Fruit fly (Drosophila melanogaster) whole organism, prepupa: ENCODE data around the gene run.

Experiments used
- Blimp-1 ChIP-seq: fragments of 200-800 bp; sonication (Bioruptor generic); optimal IDR thresholded peaks from 3 replicates; lab custom pipeline; 2017; ENCODE audit warnings: missing biosample characterization, missing genetic modification characterization, mild to moderate bottlenecking, moderate library complexity, missing genetic modification reagents
- CG10631 ChIP-seq: fragments of 200-800 bp; sonication (Bioruptor generic); optimal IDR thresholded peaks from 2 replicates; lab custom pipeline; 2016; ENCODE audit warnings: missing biosample characterization, missing genetic modification characterization
- CG11294 ChIP-seq: fragments of 200-800 bp; sonication (Bioruptor generic); IDR thresholded peaks from 2 replicates; pipeline ENCODE4 v1.3.6; 2022; ENCODE audit warnings: missing biosample characterization, missing genetic modification characterization
- CG3032 ChIP-seq: fragments of 200-800 bp; optimal IDR thresholded peaks from 2 replicates; lab custom pipeline; 2019; ENCODE audit warnings: missing biosample characterization, mild to moderate bottlenecking, missing genetic modification characterization, moderate library complexity
- CG31627 ChIP-seq: fragments of 200-800 bp; sonication (Bioruptor generic); optimal IDR thresholded peaks from 3 replicates; lab custom pipeline; 2016; ENCODE audit warnings: missing biosample characterization, missing genetic modification characterization
- CG32006 ChIP-seq: fragments of 200-800 bp; sonication (Bioruptor generic); optimal IDR thresholded peaks from 3 replicates; lab custom pipeline; 2017; ENCODE audit warnings: missing biosample characterization, mild to moderate bottlenecking, missing genetic modification characterization
- CG34406 ChIP-seq: fragments of 200-800 bp; sonication (Bioruptor generic); optimal IDR thresholded peaks from 3 replicates; lab custom pipeline; 2016; ENCODE audit warnings: missing biosample characterization, missing genetic modification characterization
- CG3919 ChIP-seq: fragments of 200-800 bp; sonication (Bioruptor generic); optimal IDR thresholded peaks from 3 replicates; lab custom pipeline; 2016; ENCODE audit warnings: missing biosample characterization, missing genetic modification characterization
- CG6163 ChIP-seq: fragments of 200-800 bp; sonication (Bioruptor generic); IDR thresholded peaks from 3 replicates; pipeline ENCODE4 v1.3.6; 2022; ENCODE audit warnings: missing biosample characterization, missing genetic modification characterization
- CG6276 ChIP-seq: fragments of 200-800 bp; sonication (Bioruptor generic); optimal IDR thresholded peaks from 2 replicates; lab custom pipeline; 2017; ENCODE audit warnings: missing biosample characterization, mild to moderate bottlenecking, missing genetic modification characterization
- CG6854 ChIP-seq: fragments of 200-800 bp; sonication (Bioruptor generic); optimal IDR thresholded peaks from 2 replicates; lab custom pipeline; 2017; ENCODE audit warnings: missing biosample characterization, mild to moderate bottlenecking, missing genetic modification characterization
- CG7368 ChIP-seq: fragments of 200-800 bp; sonication (Bioruptor generic); optimal IDR thresholded peaks from 3 replicates; lab custom pipeline; 2016; ENCODE audit warnings: missing biosample characterization, missing genetic modification characterization
- CG8119 ChIP-seq: fragments of 200-800 bp; sonication (Bioruptor generic); IDR thresholded peaks from 3 replicates; pipeline ENCODE4 v1.3.6; 2022; ENCODE audit warnings: missing biosample characterization, missing genetic modification characterization
- CG9139 ChIP-seq: fragments of 200-800 bp; sonication (Bioruptor generic); optimal IDR thresholded peaks from 3 replicates; lab custom pipeline; 2017; ENCODE audit warnings: missing biosample characterization, mild to moderate bottlenecking, missing genetic modification characterization
- Eip75B ChIP-seq: fragments of 200-800 bp; sonication (Bioruptor generic); optimal IDR thresholded peaks from 3 replicates; lab custom pipeline; 2016; ENCODE audit warnings: missing biosample characterization, missing genetic modification characterization
- Eip78C ChIP-seq: fragments of 200-800 bp; sonication (Bioruptor generic); peaks from one replicate; lab custom pipeline; 2016; ENCODE audit warnings: missing biosample characterization, missing genetic modification characterization
- Eip93F ChIP-seq: fragments of 200-800 bp; sonication (Bioruptor generic); optimal IDR thresholded peaks from 2 replicates; lab custom pipeline; 2016; ENCODE audit warnings: missing biosample characterization, mild to moderate bottlenecking, missing genetic modification characterization
- Ets21C ChIP-seq: fragments of 200-800 bp; sonication (Bioruptor generic); optimal IDR thresholded peaks from 3 replicates; lab custom pipeline; 2016; ENCODE audit warnings: missing biosample characterization, missing genetic modification characterization
- Ets96B ChIP-seq: fragments of 200-800 bp; optimal IDR thresholded peaks from 2 replicates; lab custom pipeline; 2019; ENCODE audit warnings: missing biosample characterization, mild to moderate bottlenecking, missing genetic modification characterization, moderate library complexity
- Gug ChIP-seq: fragments of 200-800 bp; sonication (Bioruptor generic); IDR thresholded peaks from 2 replicates; pipeline ENCODE4 v1.3.6; 2022; ENCODE audit warnings: missing biosample characterization, missing genetic modification characterization
- Hr39 ChIP-seq: fragments of 200-800 bp; sonication (Bioruptor generic); optimal IDR thresholded peaks from 2 replicates; lab custom pipeline; 2016; ENCODE audit warnings: missing biosample characterization, missing genetic modification characterization
- Hr4 ChIP-seq: fragments of 200-800 bp; sonication (Bioruptor generic); optimal IDR thresholded peaks from 3 replicates; lab custom pipeline; 2016; ENCODE audit warnings: missing biosample characterization, missing genetic modification characterization
- Lpt ChIP-seq: fragments of 200-800 bp; sonication (Bioruptor generic); optimal IDR thresholded peaks from 3 replicates; lab custom pipeline; 2016; ENCODE audit warnings: missing biosample characterization, missing genetic modification characterization
- Met ChIP-seq: fragments of 200-800 bp; sonication (Bioruptor generic); optimal IDR thresholded peaks from 3 replicates; lab custom pipeline; 2016; ENCODE audit warnings: missing biosample characterization, missing genetic modification characterization
- OdsH ChIP-seq: fragments of 200-800 bp; sonication (Bioruptor generic); optimal IDR thresholded peaks from 3 replicates; lab custom pipeline; 2016; ENCODE audit warnings: missing biosample characterization, missing genetic modification characterization
- Sox102F ChIP-seq: fragments of 200-800 bp; sonication (Bioruptor generic); optimal IDR thresholded peaks from 2 replicates; lab custom pipeline; 2016; ENCODE audit warnings: missing biosample characterization, mild to moderate bottlenecking, missing genetic modification characterization
- Sox14 ChIP-seq: fragments of 200-800 bp; sonication (Bioruptor generic); optimal IDR thresholded peaks from 3 replicates; lab custom pipeline; 2016; ENCODE audit warnings: missing biosample characterization, missing genetic modification characterization
- achi ChIP-seq: fragments of 200-800 bp; sonication (Bioruptor generic); optimal IDR thresholded peaks from 3 replicates; lab custom pipeline; 2016; ENCODE audit warnings: missing biosample characterization, missing genetic modification characterization
- acj6 ChIP-seq: fragments of 200-800 bp; sonication (Bioruptor generic); optimal IDR thresholded peaks from 3 replicates; lab custom pipeline; 2016; ENCODE audit warnings: missing biosample characterization, missing genetic modification characterization
- cyc ChIP-seq: fragments of 200-800 bp; sonication (Bioruptor generic); optimal IDR thresholded peaks from 3 replicates; lab custom pipeline; 2016; ENCODE audit warnings: missing biosample characterization, missing genetic modification characterization
- dac ChIP-seq: fragments of 200-800 bp; sonication (Bioruptor generic); optimal IDR thresholded peaks from 2 replicates; lab custom pipeline; 2017; ENCODE audit warnings: missing biosample characterization, mild to moderate bottlenecking, missing genetic modification characterization
- dsx ChIP-seq: fragments of 200-800 bp; optimal IDR thresholded peaks from 3 replicates; lab custom pipeline; 2019; ENCODE audit warnings: missing biosample characterization, mild to moderate bottlenecking, missing genetic modification characterization, moderate library complexity; ENCODE audit not compliant: poor library complexity, severe bottlenecking
- eg ChIP-seq: fragments of 200-800 bp; sonication (Bioruptor generic); IDR thresholded peaks from 3 replicates; pipeline ENCODE4 v1.3.6; 2022; ENCODE audit warnings: missing biosample characterization, missing genetic modification characterization
- esn ChIP-seq: fragments of 200-800 bp; sonication (Bioruptor generic); optimal IDR thresholded peaks from 2 replicates; lab custom pipeline; 2016; ENCODE audit warnings: missing biosample characterization, mild to moderate bottlenecking, missing genetic modification characterization, moderate library complexity
- fd59A ChIP-seq: fragments of 200-800 bp; sonication (Bioruptor generic); optimal IDR thresholded peaks from 2 replicates; lab custom pipeline; 2017; ENCODE audit warnings: missing biosample characterization, mild to moderate bottlenecking, missing genetic modification characterization, missing genetic modification reagents
- fd85E ChIP-seq: fragments of 200-800 bp; sonication (Bioruptor generic); optimal IDR thresholded peaks from 3 replicates; lab custom pipeline; 2016; ENCODE audit warnings: missing biosample characterization, missing genetic modification characterization
- fkh ChIP-seq: fragments of 200-800 bp; sonication (Bioruptor generic); optimal IDR thresholded peaks from 3 replicates; lab custom pipeline; 2017; ENCODE audit warnings: missing biosample characterization, mild to moderate bottlenecking, missing genetic modification characterization, moderate library complexity
- lz ChIP-seq: fragments of 200-800 bp; sonication (Bioruptor generic); optimal IDR thresholded peaks from 3 replicates; lab custom pipeline; 2016; ENCODE audit warnings: missing biosample characterization, missing genetic modification characterization
- net ChIP-seq: fragments of 200-800 bp; sonication (Bioruptor generic); optimal IDR thresholded peaks from 3 replicates; lab custom pipeline; 2016; ENCODE audit warnings: missing biosample characterization, missing genetic modification characterization
- pdm3 ChIP-seq: fragments of 200-800 bp; sonication (Bioruptor generic); optimal IDR thresholded peaks from 3 replicates; lab custom pipeline; 2016; ENCODE audit warnings: missing biosample characterization, missing genetic modification characterization
- salr ChIP-seq, 2 experiments: fragments of 200-800 bp; sonication (Bioruptor generic); optimal IDR thresholded peaks; 3 replicates each; lab custom pipeline; 2016 to 2018; ENCODE audit warnings: missing biosample characterization in 2 of 2, missing genetic modification characterization in 2 of 2, mild to moderate bottlenecking in 1 of 2
- spab ChIP-seq: fragments of 200-800 bp; sonication (Bioruptor generic); optimal IDR thresholded peaks from 2 replicates; lab custom pipeline; 2017; ENCODE audit warnings: missing biosample characterization, mild to moderate bottlenecking, missing genetic modification characterization, missing genetic modification reagents
- ss ChIP-seq, 2 experiments: fragments of 200-800 bp; sonication (Bioruptor generic); optimal IDR thresholded peaks; 2 replicates in 1 of 2; 3 replicates in 1 of 2; lab custom pipeline; 2017 to 2018; ENCODE audit warnings: mild to moderate bottlenecking in 2 of 2, missing biosample characterization in 2 of 2, missing genetic modification characterization in 2 of 2, moderate library complexity in 1 of 2
- svp ChIP-seq: fragments of 200-800 bp; sonication (Bioruptor generic); peaks from one replicate; lab custom pipeline; 2016; ENCODE audit warnings: missing biosample characterization, missing genetic modification characterization
- vri ChIP-seq: fragments of 200-800 bp; sonication (Bioruptor generic); optimal IDR thresholded peaks from 3 replicates; lab custom pipeline; 2016; ENCODE audit warnings: missing biosample characterization, mild to moderate bottlenecking, missing genetic modification characterization

run gene

dm6 chrX:20654954-20655391 lies 35.5 kb upstream of the run start (continued):
- TF ChIP-seq OdsH (peak; percentile 53), CG11294 (GFP tag; lab: Robert Waterston, UW) (0 out of 2 replicates have a peak, but pooled peaks have one; percentile 15), spab (GFP tag; lab: Kevin White, UChicago) (peak; percentile 4), cyc (GFP tag; lab: Kevin White, UChicago) (peak; percentile 78), dac (GFP tag; lab: Kevin White, UChicago) (peak; percentile 10), lz (GFP tag; lab: Kevin White, UChicago) (peak; percentile 54), CG6276 (GFP tag; lab: Kevin White, UChicago) (no peak), ss (GFP tag; optimal IDR thresholded peaks at IDR 0.05; lab: Kevin White, UChicago) (peak in 1 of 2 experiments; percentile 9), achi (GFP tag; lab: Kevin White, UChicago) (peak; percentile 54), Gug (GFP tag; lab: Robert Waterston, UW) (peak; percentile 64), eg (GFP tag; lab: Robert Waterston, UW) (peak; percentile 65; the same call in 2 of the 3 replicates)

DNA sequence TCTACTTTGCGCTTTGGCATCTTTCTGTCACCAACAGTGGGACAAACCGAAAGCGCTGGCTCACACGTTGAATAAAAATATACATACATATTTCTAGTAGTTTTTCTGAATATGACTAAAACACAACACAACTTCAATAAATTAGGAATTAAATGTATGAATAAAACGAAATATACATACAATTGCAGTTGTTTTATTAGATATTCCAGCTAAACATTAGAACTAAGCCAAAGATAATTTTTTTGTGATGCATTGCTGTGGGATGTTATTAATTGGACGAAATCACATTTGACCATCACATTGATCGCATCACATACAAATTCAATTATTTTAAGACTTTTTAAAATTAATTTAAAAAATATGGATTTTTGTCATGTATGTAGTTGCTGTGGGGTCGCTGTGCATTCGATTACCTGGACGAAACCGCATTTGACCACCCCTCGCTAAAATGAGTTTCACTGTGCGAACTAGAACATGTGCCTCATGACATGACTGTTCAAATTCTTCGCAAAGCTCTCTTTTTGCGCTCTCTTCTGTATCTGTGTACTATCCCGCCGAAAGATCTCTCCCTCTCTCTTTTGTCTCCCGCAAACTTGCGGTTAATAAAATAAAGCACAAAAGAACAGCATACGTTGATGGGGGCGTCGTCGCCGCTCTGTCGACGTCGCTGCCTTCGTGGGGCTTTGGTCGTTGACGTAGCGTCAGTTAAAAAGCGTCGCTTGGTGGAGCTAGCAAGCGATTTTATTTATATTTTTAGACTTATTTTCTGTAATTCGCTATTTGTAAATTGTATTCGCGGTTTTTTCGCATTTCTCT lies 33.7 kb upstream of the run start, which contains the start of gene Cyp6v1:
Cyp6v1 (plus strand) TSS at position 588 of the 816 bp plus-strand sequence.
- TF ChIP-seq fd59A (GFP tag; lab: Kevin White, UChicago) (peak; percentile 70), CG7368 (GFP tag; lab: Kevin White, UChicago) (peak; percentile 20), Eip93F (GFP tag; lab: Kevin White, UChicago) (no peak), CG6854 (GFP tag; lab: Kevin White, UChicago) (peak; percentile 41), CG31627 (peak; percentile 78), pdm3 (GFP tag; lab: Kevin White, UChicago) (peak; percentile 81), Ets96B (tag; lab: Kevin White, UChicago) (peak; percentile 64), acj6 (GFP tag; lab: Kevin White, UChicago) (peak; percentile 76), lz (GFP tag; lab: Kevin White, UChicago) (peak; percentile 87), Ets21C (GFP tag; lab: Kevin White, UChicago) (peak; percentile 73), vri (GFP tag; lab: Kevin White, UChicago) (no peak), CG34406 (GFP tag; lab: Kevin White, UChicago) (peak; percentile 84), CG32006 (GFP tag; lab: Kevin White, UChicago) (peak; percentile 91), salr (GFP tag; optimal IDR thresholded peaks at IDR 0.05; lab: Kevin White, UChicago) (peak; percentile 5 to 88), Eip78C (GFP tag; lab: Kevin White, UChicago) (peak; percentile 95), CG9139 (GFP tag; lab: Kevin White, UChicago) (no peak), spab (GFP tag; lab: Kevin White, UChicago) (peak; percentile 76), CG6163 (peak; percentile 61; the same call in 2 of the 3 replicates), cyc (GFP tag; lab: Kevin White, UChicago) (peak; percentile 77), Eip75B (peak; percentile 72), esn (GFP tag; lab: Kevin White, UChicago) (peak; percentile 90), Blimp-1 (GFP tag; lab: Kevin White, UChicago) (peak; percentile 83), Lpt (peak; percentile 46), net (GFP tag; lab: Kevin White, UChicago) (peak; percentile 74), dsx (peak; percentile 35), CG6276 (GFP tag; lab: Kevin White, UChicago) (peak; percentile 73), CG3032 (tag; lab: Kevin White, UChicago) (peak; percentile 79), fd85E (GFP tag; lab: Kevin White, UChicago) (peak; percentile 6), Sox14 (peak; percentile 52), Sox102F (GFP tag; lab: Kevin White, UChicago) (peak; percentile 64), Gug (GFP tag; lab: Robert Waterston, UW) (peak; percentile 33; the same call in 1 of the 2 replicates), Met (peak; percentile 85), CG8119 (GFP tag; lab: Robert Waterston, UW) (peak; percentile 31; the same call in 1 of the 3 replicates), fkh (GFP tag; lab: Kevin White, UChicago) (peak; percentile 20), ss (GFP tag; optimal IDR thresholded peaks at IDR 0.05; lab: Kevin White, UChicago) (peak; percentile 56 to 77), CG10631 (peak; percentile 78), OdsH (peak; percentile 81), CG11294 (GFP tag; lab: Robert Waterston, UW) (peak; percentile 38; the same call in 1 of the 2 replicates), Hr4 (GFP tag; lab: Kevin White, UChicago) (peak; percentile 65), CG3919 (GFP tag; lab: Kevin White, UChicago) (peak; percentile 63), Hr39 (GFP tag; lab: Kevin White, UChicago) (peak; percentile 77), svp (GFP tag; lab: Kevin White, UChicago) (peak; percentile 93)
